Worm (Caenorhabditis elegans): Measurements from ENCODE around the gene sdz-4.
"Not testable (repeated sequence)": the region's sequence is repeated elsewhere in the genome, so short reads cannot be mapped to it uniquely, and the experiment has no call there.

The sdz-4 gene

DNA sequence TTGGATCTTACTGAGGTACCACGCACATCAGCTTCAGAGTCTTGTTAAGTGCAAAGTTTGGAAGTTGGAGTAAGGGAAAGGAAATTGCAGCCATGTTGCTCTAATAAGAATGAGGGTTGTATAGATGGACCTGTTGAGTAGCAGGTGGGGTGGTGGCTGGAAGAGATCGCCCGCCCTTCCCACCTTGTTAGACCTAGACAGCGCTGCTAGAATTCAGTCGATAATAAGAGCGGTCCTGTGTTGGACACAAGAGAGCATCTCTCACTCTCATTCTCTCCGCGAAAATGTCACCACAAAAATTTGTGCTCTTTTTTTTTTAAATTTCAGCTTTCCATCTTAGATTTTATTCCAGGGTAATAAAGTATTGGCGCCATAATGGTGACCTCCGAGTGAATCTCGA is 42.6 kb downstream of the sdz-4 start, which contains the start of the genes fbxb-30 and F45D11.5:
Gene fbxb-30, minus strand, starts transcription at position 101 of the 400 bp plus-strand sequence.
Gene F45D11.5, plus strand, starts transcription at position 352 of the 400 bp plus-strand sequence.
- no peak for TF ChIP-seq mdl-1 (tag; optimal IDR thresholded peaks at IDR 0.05)

DNA sequence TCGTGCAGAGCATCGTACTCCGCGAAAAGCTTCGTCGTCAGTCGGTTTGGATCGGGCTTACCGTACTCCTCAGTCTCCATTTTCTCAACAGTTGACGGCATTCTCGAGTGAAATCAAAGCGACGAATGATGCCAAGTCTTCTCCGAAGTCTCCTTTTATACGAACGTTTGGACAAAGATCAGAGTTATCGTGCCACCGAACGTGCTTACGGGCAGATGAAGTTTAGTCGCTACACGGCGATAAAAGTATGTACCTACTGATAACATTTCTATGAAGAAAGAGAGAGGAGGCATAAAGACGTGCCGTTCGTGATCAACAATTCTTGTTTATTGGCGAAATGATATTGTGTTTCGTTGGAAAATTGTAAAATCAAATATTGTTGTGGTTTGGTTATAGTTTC is 47.7 kb downstream of the sdz-4 start, which contains the start of gene F45D11.14:
Gene F45D11.14, minus strand, starts transcription at position 101 of the 400 bp plus-strand sequence.
- TF ChIP-seq sem-4 (tag; optimal IDR thresholded peaks at IDR 0.05); mbf-1 (tag; optimal IDR thresholded peaks at IDR 0.05); unc-55 (GFP tag; optimal IDR thresholded peaks at IDR 0.05): not testable (repeated sequence)
